Worm (Caenorhabditis elegans) whole organism, L3 larva: ENCODE results near the gene F19G12.9.

Experiments
- ZK546.5 ChIP-seq: sonication (generic microtip); optimal IDR thresholded peaks from 2 replicates; lab custom pipeline; 2017; ENCODE audit warnings: missing biosample characterization, missing genetic modification characterization
- aly-2 ChIP-seq: fragments of 150-350 bp; optimal IDR thresholded peaks from 2 replicates; lab custom pipeline; 2014; ENCODE audit warnings: missing biosample characterization, missing genetic modification characterization
- ceh-16 ChIP-seq: sonication (generic microtip); optimal IDR thresholded peaks from 2 replicates; lab custom pipeline; 2017; ENCODE audit warnings: missing biosample characterization, missing genetic modification characterization
- ceh-28 ChIP-seq: fragments of 150-350 bp; optimal IDR thresholded peaks from 2 replicates; lab custom pipeline; 2014; ENCODE audit warnings: missing biosample characterization, missing genetic modification reagents, missing genetic modification characterization
- ceh-82 ChIP-seq: fragments of 150-350 bp; optimal IDR thresholded peaks from 2 replicates; lab custom pipeline; 2014; ENCODE audit warnings: missing biosample characterization, missing genetic modification characterization
- ceh-9 ChIP-seq: sonication (generic microtip); optimal IDR thresholded peaks from 2 replicates; lab custom pipeline; 2018; ENCODE audit warnings: missing biosample characterization, missing genetic modification characterization
- egl-27 ChIP-seq: sonication (generic microtip); optimal IDR thresholded peaks from 4 replicates; lab custom pipeline; 2017; ENCODE audit warnings: missing biosample characterization, missing genetic modification reagents, missing genetic modification characterization
- egl-5 ChIP-seq: fragments of 150-350 bp; optimal IDR thresholded peaks from 2 replicates; lab custom pipeline; 2017; ENCODE audit warnings: missing biosample characterization, missing genetic modification reagents, missing genetic modification characterization, inconsistent platforms
- elt-2 ChIP-seq: sonication (generic microtip); optimal IDR thresholded peaks from 2 replicates; lab custom pipeline; 2016; ENCODE audit warnings: missing genetic modification reagents, mild to moderate bottlenecking, missing genetic modification characterization, missing compliant biosample characterization
- elt-3 ChIP-seq, 3 experiments: fragments of 150-350 bp in 1 of 3; sonication (generic microtip) in 2 of 3; optimal IDR thresholded peaks; 2 replicates in 2 of 3; 4 replicates in 1 of 3; lab custom pipeline; 2014 to 2017; ENCODE audit warnings: missing biosample characterization in 3 of 3, missing genetic modification characterization in 3 of 3
- eor-1 ChIP-seq, 2 experiments: fragments of 150-350 bp; optimal IDR thresholded peaks; 2 replicates each; lab custom pipeline; 2014 to 2018; ENCODE audit warnings: missing biosample characterization in 2 of 2, missing genetic modification characterization in 2 of 2
- fkh-10 ChIP-seq: sonication (generic microtip); optimal IDR thresholded peaks from 2 replicates; lab custom pipeline; 2017; ENCODE audit warnings: missing biosample characterization, missing genetic modification reagents, missing genetic modification characterization
- hmg-11 ChIP-seq: sonication (generic microtip); optimal IDR thresholded peaks from 2 replicates; lab custom pipeline; 2016; ENCODE audit warnings: missing genetic modification characterization, missing compliant biosample characterization
- jun-1 ChIP-seq: fragments of 150-350 bp; optimal IDR thresholded peaks from 2 replicates; lab custom pipeline; 2014; ENCODE audit warnings: missing biosample characterization, missing genetic modification reagents, missing genetic modification characterization
- lin-39 ChIP-seq: fragments of 150-350 bp; optimal IDR thresholded peaks from 2 replicates; lab custom pipeline; 2018; ENCODE audit warnings: missing biosample characterization, missing genetic modification reagents, missing genetic modification characterization
- lsy-12 ChIP-seq: sonication (generic microtip); optimal IDR thresholded peaks from 2 replicates; lab custom pipeline; 2016; ENCODE audit warnings: mild to moderate bottlenecking, missing genetic modification characterization, missing compliant biosample characterization
- mdl-1 ChIP-seq: fragments of 150-350 bp; optimal IDR thresholded peaks from 2 replicates; lab custom pipeline; 2014; ENCODE audit warnings: missing biosample characterization, missing genetic modification characterization
- mml-1 ChIP-seq: fragments of 150-350 bp; sonication (generic microtip); optimal IDR thresholded peaks from 3 replicates; lab custom pipeline; 2014; ENCODE audit warnings: missing biosample characterization, missing genetic modification characterization
- nfya-1 ChIP-seq: sonication (generic microtip); optimal IDR thresholded peaks from 2 replicates; lab custom pipeline; 2017; ENCODE audit warnings: missing genetic modification characterization, mild to moderate bottlenecking, missing compliant biosample characterization, antibody characterized with exemption, moderate library complexity; ENCODE audit not compliant: insufficient read depth
- nhr-11 ChIP-seq: fragments of 150-350 bp; optimal IDR thresholded peaks from 2 replicates; lab custom pipeline; 2014; ENCODE audit warnings: missing biosample characterization, missing genetic modification characterization
- nhr-12 ChIP-seq: fragments of 150-350 bp; optimal IDR thresholded peaks from 2 replicates; lab custom pipeline; 2014; ENCODE audit warnings: missing biosample characterization, missing genetic modification characterization
- nhr-23 ChIP-seq: fragments of 150-350 bp; optimal IDR thresholded peaks from 2 replicates; lab custom pipeline; 2014; ENCODE audit warnings: missing biosample characterization, missing genetic modification reagents, missing genetic modification characterization
- nhr-25 ChIP-seq: sonication (generic microtip); optimal IDR thresholded peaks from 2 replicates; lab custom pipeline; 2017; ENCODE audit warnings: missing biosample characterization, missing genetic modification characterization
- nhr-28 ChIP-seq: fragments of 150-350 bp; optimal IDR thresholded peaks from 2 replicates; lab custom pipeline; 2014; ENCODE audit warnings: missing biosample characterization, missing genetic modification characterization
- nhr-43 ChIP-seq: sonication (generic microtip); optimal IDR thresholded peaks from 2 replicates; lab custom pipeline; 2016; ENCODE audit warnings: mild to moderate bottlenecking, missing genetic modification characterization, missing compliant biosample characterization; ENCODE audit not compliant: poor library complexity, severe bottlenecking
- nhr-77 ChIP-seq: fragments of 150-350 bp; optimal IDR thresholded peaks from 2 replicates; lab custom pipeline; 2014; ENCODE audit warnings: missing biosample characterization, missing genetic modification characterization
- pha-4 ChIP-seq: fragments of 150-350 bp; optimal IDR thresholded peaks from 2 replicates; lab custom pipeline; 2014; ENCODE audit warnings: missing biosample characterization, missing genetic modification reagents, missing genetic modification characterization
- pqm-1 ChIP-seq: fragments of 150-350 bp; optimal IDR thresholded peaks from 2 replicates; lab custom pipeline; 2017; ENCODE audit warnings: missing biosample characterization, missing genetic modification characterization, inconsistent platforms
- sea-2 ChIP-seq: fragments of 150-350 bp; sonication (generic microtip); optimal IDR thresholded peaks from 4 replicates; lab custom pipeline; 2014; ENCODE audit warnings: missing biosample characterization, missing genetic modification reagents, missing genetic modification characterization
- skn-1 ChIP-seq: fragments of 150-350 bp; optimal IDR thresholded peaks from 2 replicates; lab custom pipeline; 2014; ENCODE audit warnings: missing biosample characterization, missing genetic modification characterization
- tbx-2 ChIP-seq: sonication (generic microtip); optimal IDR thresholded peaks from 2 replicates; lab custom pipeline; 2016; ENCODE audit warnings: mild to moderate bottlenecking, missing genetic modification characterization, missing compliant biosample characterization
- unc-39 ChIP-seq: sonication (generic microtip); optimal IDR thresholded peaks from 4 replicates; lab custom pipeline; 2017; ENCODE audit warnings: missing biosample characterization, missing genetic modification characterization
- zag-1 ChIP-seq: fragments of 150-350 bp; optimal IDR thresholded peaks from 2 replicates; lab custom pipeline; 2014; ENCODE audit warnings: missing biosample characterization, missing genetic modification characterization
- ztf-4 ChIP-seq: fragments of 150-350 bp; optimal IDR thresholded peaks from 2 replicates; lab custom pipeline; 2014; ENCODE audit warnings: missing biosample characterization, missing genetic modification characterization

The F19G12.9 gene

ce11 chrX:1456350-1457080 lies 37.5 kb downstream of the F19G12.9 start:
- TF ChIP-seq nhr-23 (peak; percentile 21), elt-2 (tag; lab: Kevin White, UChicago) (peak; percentile 45), unc-39 (tag; lab: Kevin White, UChicago) (no peak), nhr-12 (tag; lab: Kevin White, UChicago) (no peak), nhr-77 (tag; lab: Kevin White, UChicago) (no peak), pha-4 (tag; lab: Kevin White, UChicago) (peak; percentile 99), nhr-25 (peak; percentile 57), nfya-1 (peak; percentile 39), fkh-10 (GFP tag; lab: Kevin White, UChicago) (no peak), eor-1 (tag; optimal IDR thresholded peaks at IDR 0.05; lab: Kevin White, UChicago) (no peak), ceh-9 (tag; lab: Kevin White, UChicago) (no peak), ceh-82 (tag; lab: Kevin White, UChicago) (no peak), hmg-11 (tag; lab: Kevin White, UChicago) (no peak), mdl-1 (tag; lab: Kevin White, UChicago) (no peak), pqm-1 (tag; lab: Kevin White, UChicago) (peak; percentile 57), skn-1 (tag; lab: Kevin White, UChicago) (peak; percentile 91), lsy-12 (no peak), egl-27 (tag; lab: Kevin White, UChicago) (peak; percentile 42), egl-5 (tag; lab: Kevin White, UChicago) (peak; percentile 86), ceh-28 (tag; lab: Kevin White, UChicago) (peak; percentile 9), nhr-43 (tag; lab: Kevin White, UChicago) (peak; percentile 17)

ce11 chrX:1458793-1459192 lies 39.8 kb downstream of the F19G12.9 start, which contains the start of gene D1005.2:
Gene D1005.2, plus strand, starts transcription at chrX:1459022.
- TF ChIP-seq nhr-43 (tag; lab: Kevin White, UChicago) (no peak), nhr-23 (peak; percentile 63), hmg-11 (tag; lab: Kevin White, UChicago) (no peak), lin-39 (tag; lab: Kevin White, UChicago) (no peak), ceh-28 (tag; lab: Kevin White, UChicago) (no peak), nhr-25 (peak; percentile 41), sea-2 (GFP tag; lab: Kevin White, UChicago) (no peak)

DNA sequence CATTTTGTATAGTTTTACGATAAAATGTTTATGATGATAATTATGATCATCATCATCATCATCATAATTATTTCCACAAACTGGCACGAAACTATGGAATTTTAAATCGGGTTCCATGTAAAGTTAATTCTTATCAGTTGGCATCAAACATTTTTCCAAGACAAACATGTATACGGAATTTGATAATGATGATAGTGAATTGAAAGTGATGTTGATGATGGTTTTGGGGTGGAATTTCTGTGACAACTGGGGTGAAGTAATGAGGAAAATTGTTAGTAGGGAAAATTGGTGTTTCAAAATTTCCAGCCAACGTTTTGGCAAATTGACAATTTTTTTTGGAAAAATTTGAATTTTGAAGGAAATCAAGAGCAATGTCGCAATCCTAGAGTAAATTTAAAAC lies 40.7 kb downstream of the F19G12.9 start:
- TF ChIP-seq egl-5 (tag; lab: Kevin White, UChicago) (no peak), aly-2 (tag; lab: Kevin White, UChicago) (no peak), mml-1 (no peak), ceh-16 (tag; lab: Kevin White, UChicago) (no peak), nhr-11 (no peak), ceh-82 (tag; lab: Kevin White, UChicago) (no peak), nhr-23 (no peak), nhr-28 (no peak), unc-39 (tag; lab: Kevin White, UChicago) (no peak), ztf-4 (tag; lab: Kevin White, UChicago) (no peak), jun-1 (tag; lab: Kevin White, UChicago) (no peak), nfya-1 (no peak), skn-1 (tag; lab: Kevin White, UChicago) (no peak), hmg-11 (tag; lab: Kevin White, UChicago) (no peak), sea-2 (GFP tag; lab: Kevin White, UChicago) (no peak), zag-1 (tag; lab: Kevin White, UChicago) (no peak), pqm-1 (tag; lab: Kevin White, UChicago) (no peak), nhr-25 (no peak)

ce11 chrX:1464699-1465098 lies 45.7 kb downstream of the F19G12.9 start, which contains the start of gene D1005.6:
Gene D1005.6, minus strand, starts transcription at chrX:1464799.
- TF ChIP-seq tbx-2 (tag; lab: Kevin White, UChicago) = no peak
- TF ChIP-seq nhr-43 (tag; lab: Kevin White, UChicago) = no peak
- TF ChIP-seq ztf-4 (tag; lab: Kevin White, UChicago) = no peak
- TF ChIP-seq egl-5 (tag; lab: Kevin White, UChicago) = no peak
- no peak for TF ChIP-seq elt-3 (tag; optimal IDR thresholded peaks at IDR 0.05; lab: Kevin White, UChicago)
- no peak for TF ChIP-seq ceh-82 (tag; lab: Kevin White, UChicago)
- TF ChIP-seq mdl-1 (tag; lab: Kevin White, UChicago) = no peak
- TF ChIP-seq nhr-23 = no peak
- TF ChIP-seq ZK546.5 (tag; lab: Kevin White, UChicago) = no peak
- no peak for TF ChIP-seq jun-1 (tag; lab: Kevin White, UChicago)
- no peak for TF ChIP-seq fkh-10 (GFP tag; lab: Kevin White, UChicago)
- TF ChIP-seq skn-1 (tag; lab: Kevin White, UChicago) = no peak
- TF ChIP-seq, all 47 proteins: peak for 0
